Worm (Caenorhabditis elegans): ENCODE data around the gene F21D5.3.

DNA sequence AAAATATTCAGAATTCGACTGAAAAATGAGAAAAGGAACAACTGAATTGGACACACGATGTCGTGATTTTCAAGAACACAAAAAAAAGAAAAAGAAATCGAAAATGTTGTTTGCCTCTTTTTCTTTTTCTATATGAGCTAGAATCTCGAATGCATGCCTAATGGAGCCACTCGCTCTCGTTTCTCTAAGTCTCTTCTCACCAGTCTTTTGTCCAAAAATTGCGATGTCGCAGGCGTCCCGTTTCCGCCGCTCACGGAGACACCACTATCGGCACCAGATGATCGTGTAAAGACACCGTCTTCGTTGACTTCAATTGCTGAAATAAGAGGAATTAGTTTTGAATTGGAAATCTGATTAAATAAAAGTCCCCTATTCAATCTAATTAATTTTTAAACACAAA lies 28.0 kb downstream of the F21D5.3 start:
- TF ChIP-seq nhr-12 (tag; optimal IDR thresholded peaks at IDR 0.05) (no peak), unc-62 (GFP tag; optimal IDR thresholded peaks at IDR 0.05) (no peak), elt-1 (tag; optimal IDR thresholded peaks at IDR 0.05; ENCODE audit: borderline replicate concordance, insufficient read depth) (no peak)
